Fruit fly (Drosophila melanogaster) whole organism, embryonic: ENCODE results near the gene PLCXD.

Experiments
- Aef1 ChIP-seq: fragments of 200-800 bp; sonication (Bioruptor generic); IDR thresholded peaks from 3 replicates; pipeline ENCODE4 v1.3.6; 2022; ENCODE audit warnings: missing biosample characterization, missing genetic modification characterization
- Asciz ChIP-seq: fragments of 200-800 bp; sonication (Bioruptor generic); optimal IDR thresholded peaks from 2 replicates; lab custom pipeline; 2017; ENCODE audit warnings: missing biosample characterization, mild to moderate bottlenecking, missing genetic modification characterization, missing genetic modification reagents
- BEAF-32 ChIP-seq: fragments of 200-800 bp; sonication (Bioruptor generic); optimal IDR thresholded peaks from 3 replicates; lab custom pipeline; 2017; ENCODE audit warnings: missing biosample characterization, missing genetic modification characterization, mild to moderate bottlenecking, moderate library complexity, missing genetic modification reagents
- CG10543 ChIP-seq: fragments of 200-800 bp; sonication (Bioruptor generic); optimal IDR thresholded peaks from 3 replicates; lab custom pipeline; 2017; ENCODE audit warnings: missing biosample characterization, mild to moderate bottlenecking, missing genetic modification characterization, moderate library complexity
- CG11398 ChIP-seq: fragments of 200-800 bp; sonication (Bioruptor generic); optimal IDR thresholded peaks from 2 replicates; lab custom pipeline; 2016; ENCODE audit warnings: missing biosample characterization, missing genetic modification characterization
- CG12391 ChIP-seq: fragments of 200-800 bp; sonication (Bioruptor generic); optimal IDR thresholded peaks from 3 replicates; lab custom pipeline; 2018; ENCODE audit warnings: missing biosample characterization, mild to moderate bottlenecking, missing genetic modification characterization, moderate library complexity
- CG12659 ChIP-seq: fragments of 200-800 bp; sonication (Bioruptor generic); optimal IDR thresholded peaks from 3 replicates; lab custom pipeline; 2017; ENCODE audit warnings: mild to moderate bottlenecking, missing biosample characterization, missing genetic modification reagents, missing genetic modification characterization
- CG15601 ChIP-seq: fragments of 200-800 bp; sonication (Bioruptor generic); optimal IDR thresholded peaks from 3 replicates; lab custom pipeline; 2019; ENCODE audit warnings: missing biosample characterization, mild to moderate bottlenecking, missing genetic modification characterization, moderate library complexity
- CG16779 ChIP-seq: fragments of 200-800 bp; sonication (Bioruptor generic); IDR thresholded peaks from 2 replicates; pipeline ENCODE4 v1.3.6; 2022; ENCODE audit warnings: missing biosample characterization, missing genetic modification characterization
- CG17802 ChIP-seq: fragments of 200-800 bp; sonication (Bioruptor generic); optimal IDR thresholded peaks from 2 replicates; lab custom pipeline; 2018; ENCODE audit warnings: missing biosample characterization, mild to moderate bottlenecking, missing genetic modification characterization, moderate library complexity
- CG18262 ChIP-seq: fragments of 200-800 bp; optimal IDR thresholded peaks from 3 replicates; lab custom pipeline; 2019; ENCODE audit warnings: missing biosample characterization, mild to moderate bottlenecking, missing genetic modification characterization, moderate library complexity
- CG18764 ChIP-seq: fragments of 200-800 bp; sonication (Bioruptor generic); optimal IDR thresholded peaks from 3 replicates; lab custom pipeline; 2016; ENCODE audit warnings: missing biosample characterization, missing genetic modification characterization
- CG2120 ChIP-seq: fragments of 200-800 bp; sonication (Bioruptor generic); optimal IDR thresholded peaks from 3 replicates; lab custom pipeline; 2016; ENCODE audit warnings: missing biosample characterization, missing genetic modification characterization
- CG2199 ChIP-seq: fragments of 200-800 bp; sonication (Bioruptor generic); IDR thresholded peaks from 3 replicates; pipeline ENCODE4 v1.3.6; 2022; ENCODE audit warnings: missing biosample characterization, missing genetic modification characterization
- CG2202 ChIP-seq: fragments of 200-800 bp; sonication (Bioruptor generic); optimal IDR thresholded peaks from 2 replicates; lab custom pipeline; 2018; ENCODE audit warnings: missing biosample characterization, mild to moderate bottlenecking, missing genetic modification characterization
- CG2712 ChIP-seq: fragments of 200-800 bp; optimal IDR thresholded peaks from 3 replicates; lab custom pipeline; 2019; ENCODE audit warnings: missing biosample characterization, mild to moderate bottlenecking, missing genetic modification characterization, moderate library complexity
- CG3281 ChIP-seq: fragments of 200-800 bp; sonication (Bioruptor generic); optimal IDR thresholded peaks from 3 replicates; lab custom pipeline; 2017; ENCODE audit warnings: missing biosample characterization, mild to moderate bottlenecking, missing genetic modification characterization
- CG4707 ChIP-seq: fragments of 200-800 bp; sonication (Bioruptor generic); optimal IDR thresholded peaks from 2 replicates; lab custom pipeline; 2018; ENCODE audit warnings: missing biosample characterization, mild to moderate bottlenecking, missing genetic modification characterization, moderate library complexity
- CG6791 ChIP-seq: fragments of 200-800 bp; sonication (Bioruptor generic); IDR thresholded peaks from 3 replicates; pipeline ENCODE4 v1.3.6; 2022; ENCODE audit warnings: missing biosample characterization, missing genetic modification characterization; ENCODE audit not compliant: partially characterized antibody
- CG7271 ChIP-seq: fragments of 200-800 bp; sonication (Bioruptor generic); optimal IDR thresholded peaks from 2 replicates; lab custom pipeline; 2018; ENCODE audit warnings: missing biosample characterization, mild to moderate bottlenecking, missing genetic modification characterization, moderate library complexity
- CG9215 ChIP-seq: fragments of 200-800 bp; sonication (Bioruptor generic); IDR thresholded peaks from 2 replicates; pipeline ENCODE4 v1.3.6; 2022; ENCODE audit warnings: missing biosample characterization, missing genetic modification characterization
- CG9817 ChIP-seq: fragments of 200-800 bp; sonication (Bioruptor generic); optimal IDR thresholded peaks from 2 replicates; lab custom pipeline; 2018; ENCODE audit warnings: missing biosample characterization, mild to moderate bottlenecking, missing genetic modification characterization, moderate library complexity
- CG9876 ChIP-seq: fragments of 200-800 bp; sonication (Bioruptor generic); optimal IDR thresholded peaks from 2 replicates; lab custom pipeline; 2016; ENCODE audit warnings: missing biosample characterization, missing genetic modification characterization
- CkIIα-i1 ChIP-seq: fragments of 200-800 bp; sonication (Bioruptor generic); IDR thresholded peaks from 2 replicates; pipeline ENCODE4 v1.3.6; 2022; ENCODE audit warnings: missing biosample characterization, missing genetic modification characterization
- D19A ChIP-seq: fragments of 200-800 bp; optimal IDR thresholded peaks from 3 replicates; lab custom pipeline; 2019; ENCODE audit warnings: missing biosample characterization, mild to moderate bottlenecking, missing genetic modification characterization, moderate library complexity
- Doc2 ChIP-seq: fragments of 200-800 bp; sonication (Bioruptor generic); IDR thresholded peaks from 2 replicates; pipeline ENCODE4 v1.3.6; 2022; ENCODE audit warnings: missing biosample characterization, missing genetic modification characterization
- Doc3 ChIP-seq: fragments of 200-800 bp; sonication (Bioruptor generic); IDR thresholded peaks from 3 replicates; pipeline ENCODE4 v1.3.6; 2022; ENCODE audit warnings: missing biosample characterization, missing genetic modification characterization; ENCODE audit not compliant: partially characterized antibody
- Drgx ChIP-seq: fragments of 200-800 bp; sonication (Bioruptor generic); IDR thresholded peaks from 2 replicates; pipeline ENCODE4 v1.3.6; 2022; ENCODE audit warnings: missing biosample characterization, missing genetic modification characterization
- Hmr ChIP-seq: fragments of 200-800 bp; sonication (Bioruptor generic); optimal IDR thresholded peaks from 3 replicates; lab custom pipeline; 2017; ENCODE audit warnings: mild to moderate bottlenecking, missing biosample characterization, missing genetic modification reagents, missing genetic modification characterization
- Hr78 ChIP-seq, 2 experiments: fragments of 200-800 bp in 1 of 2; fragments of >200 bp in 1 of 2; sonication (Bioruptor generic) in 1 of 2; optimal IDR thresholded peaks; 2 replicates each; lab custom pipeline; 2017 to 2019; ENCODE audit warnings: missing biosample characterization in 2 of 2, missing genetic modification characterization in 2 of 2, mild to moderate bottlenecking in 1 of 2, moderate library complexity in 1 of 2
- MTF-1 ChIP-seq: fragments of 200-800 bp; sonication (Bioruptor generic); optimal IDR thresholded peaks from 2 replicates; lab custom pipeline; 2018; ENCODE audit warnings: missing biosample characterization, mild to moderate bottlenecking, missing genetic modification characterization, borderline replicate concordance
- Mes4 ChIP-seq: fragments of 200-800 bp; sonication (Bioruptor generic); optimal IDR thresholded peaks from 2 replicates; lab custom pipeline; 2016; ENCODE audit warnings: missing biosample characterization, missing genetic modification characterization
- Oli ChIP-seq: fragments of 200-800 bp; sonication (Bioruptor generic); optimal IDR thresholded peaks from 2 replicates; lab custom pipeline; 2018; ENCODE audit warnings: missing biosample characterization, mild to moderate bottlenecking, missing genetic modification characterization, moderate library complexity
- Opbp ChIP-seq: fragments of 200-800 bp; sonication (Bioruptor generic); IDR thresholded peaks from 3 replicates; pipeline ENCODE4 v1.3.6; 2022; ENCODE audit warnings: missing biosample characterization, missing genetic modification characterization; ENCODE audit not compliant: partially characterized antibody
- Usf ChIP-seq: fragments of 200-800 bp; sonication (Bioruptor generic); optimal IDR thresholded peaks from 2 replicates; lab custom pipeline; 2017; ENCODE audit warnings: missing genotype, missing biosample characterization, missing genetic modification characterization
- btn ChIP-seq: fragments of 200-800 bp; sonication (Bioruptor generic); optimal IDR thresholded peaks from 2 replicates; lab custom pipeline; 2016; ENCODE audit warnings: missing biosample characterization, missing genetic modification characterization
- ci ChIP-seq: fragments of 200-800 bp; sonication (Bioruptor generic); IDR thresholded peaks from 3 replicates; pipeline ENCODE4 v1.3.6; 2022; ENCODE audit warnings: missing biosample characterization, missing genetic modification characterization
- disco-r ChIP-seq: fragments of 200-800 bp; sonication (Bioruptor generic); optimal IDR thresholded peaks from 2 replicates; lab custom pipeline; 2016; ENCODE audit warnings: missing biosample characterization, missing genetic modification characterization
- h ChIP-seq: fragments of >200 bp; optimal IDR thresholded peaks from 2 replicates; lab custom pipeline; 2017
- hbn ChIP-seq: fragments of 200-800 bp; sonication (Bioruptor generic); IDR thresholded peaks from 2 replicates; pipeline ENCODE4 v1.3.6; 2022; ENCODE audit warnings: missing biosample characterization, missing genetic modification characterization; ENCODE audit not compliant: partially characterized antibody
- p53 ChIP-seq: fragments of 200-800 bp; sonication (Bioruptor generic); optimal IDR thresholded peaks from 2 replicates; lab custom pipeline; 2016; ENCODE audit warnings: missing biosample characterization, missing genetic modification characterization
- phol ChIP-seq: fragments of 200-800 bp; sonication (Bioruptor generic); optimal IDR thresholded peaks from 3 replicates; lab custom pipeline; 2018; ENCODE audit warnings: missing biosample characterization, mild to moderate bottlenecking, missing genetic modification characterization, moderate library complexity
- prd ChIP-seq, 3 experiments: fragments of >200 bp in 2 of 3; fragments of 200-800 bp in 1 of 3; sonication (Bioruptor generic) in 1 of 3; optimal IDR thresholded peaks in 2 of 3; IDR thresholded peaks in 1 of 3; 2 replicates in 2 of 3; 3 replicates in 1 of 3; pipeline versions ENCODE4 v1.3.6 to Lab custom; 2017 to 2022; ENCODE audit warnings: missing biosample characterization in 1 of 3, missing genetic modification characterization in 1 of 3
- sc ChIP-seq, 3 experiments: fragments of >200 bp in 2 of 3; fragments of 200-800 bp in 1 of 3; sonication (Bioruptor generic) in 1 of 3; optimal IDR thresholded peaks; 2 replicates in 2 of 3; 3 replicates in 1 of 3; lab custom pipeline; 2017; ENCODE audit warnings: mild to moderate bottlenecking in 1 of 3, missing biosample characterization in 1 of 3, missing genetic modification characterization in 1 of 3, missing genetic modification reagents in 1 of 3
- slou ChIP-seq: fragments of 200-800 bp; sonication (Bioruptor generic); optimal IDR thresholded peaks from 3 replicates; lab custom pipeline; 2016; ENCODE audit warnings: missing biosample characterization, missing genetic modification characterization
- sob ChIP-seq: fragments of 200-800 bp; sonication (Bioruptor generic); IDR thresholded peaks from 2 replicates; pipeline ENCODE4 v1.3.6; 2022; ENCODE audit warnings: missing biosample characterization, missing genetic modification characterization
- twi ChIP-seq: fragments of 200-800 bp; optimal IDR thresholded peaks from 2 replicates; lab custom pipeline; 2019; ENCODE audit warnings: missing biosample characterization, mild to moderate bottlenecking, missing genetic modification characterization, moderate library complexity

PLCXD gene

DNA sequence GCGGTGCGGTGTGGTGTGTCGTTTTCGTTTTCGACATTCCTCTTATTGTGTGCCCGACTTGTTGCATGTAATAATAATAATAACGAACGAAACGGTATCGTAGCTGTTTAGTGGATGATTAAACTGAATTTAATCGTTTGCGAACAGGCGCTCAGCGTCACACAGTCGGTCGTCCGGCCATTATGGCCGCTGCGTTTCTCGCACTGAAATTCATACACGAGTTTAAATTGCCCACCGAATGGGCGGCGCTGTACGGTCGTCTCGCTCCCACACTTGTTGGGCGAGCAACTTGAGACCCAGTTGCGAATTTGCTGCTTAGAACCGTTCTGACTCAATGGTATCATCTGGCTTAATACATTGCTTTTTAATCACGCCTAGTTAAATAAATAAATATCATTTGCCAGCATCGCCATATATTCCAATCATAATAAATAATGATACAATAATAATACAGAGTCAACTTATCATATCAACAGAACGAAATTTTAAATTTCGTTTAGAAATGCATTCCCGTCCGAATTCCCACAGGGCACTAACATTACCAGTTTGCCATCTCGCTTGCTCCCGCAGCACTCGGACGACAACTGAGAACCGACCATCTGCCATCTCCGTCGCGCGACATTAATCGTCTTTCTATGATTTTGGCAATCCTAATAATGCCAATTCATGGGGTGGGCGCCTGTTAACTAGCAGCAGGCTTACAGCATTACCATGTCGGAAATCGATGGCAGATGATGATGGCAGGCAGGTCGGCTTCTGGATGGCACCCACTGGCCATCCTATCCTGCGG, 38.1 kb upstream of the PLCXD start (continued):
- TF ChIP-seq CG11398, result peak; percentile 56
- TF ChIP-seq btn (GFP tag; lab: Kevin White, UChicago), result no peak
- TF ChIP-seq CG2712, result peak; percentile 93
- no peak for TF ChIP-seq prd (optimal IDR thresholded peaks at IDR 0.05; lab: Kevin White, UChicago)
- TF ChIP-seq prd (GFP tag; IDR thresholded peaks at IDR 0.05; lab: Robert Waterston, UW), result no peak
- no peak for TF ChIP-seq sob (GFP tag; lab: Robert Waterston, UW)
- TF ChIP-seq Hmr (GFP tag; lab: Kevin White, UChicago), result peak; percentile 95
- TF ChIP-seq Asciz (GFP tag; lab: Kevin White, UChicago), result peak; percentile 84
- peak; percentile 96 for TF ChIP-seq CG3281 (GFP tag; lab: Kevin White, UChicago)
- no peak for TF ChIP-seq CG9215 (GFP tag; lab: Robert Waterston, UW)
- TF ChIP-seq CG15601 (tag; lab: Kevin White, UChicago), result no peak
- peak; percentile 80 for TF ChIP-seq CG18764 (GFP tag; lab: Kevin White, UChicago)
- TF ChIP-seq Drgx (GFP tag; lab: Robert Waterston, UW), result no peak
- TF ChIP-seq twi (tag; lab: Kevin White, UChicago), result peak; percentile 84
- TF ChIP-seq Doc2 (GFP tag; lab: Robert Waterston, UW), result no peak
- peak; percentile 52 for TF ChIP-seq MTF-1 (GFP tag; lab: Kevin White, UChicago)
- no peak for TF ChIP-seq CkIIα-i1
- no peak for TF ChIP-seq CG4707 (GFP tag; lab: Kevin White, UChicago)
- peak; percentile 20 for TF ChIP-seq BEAF-32 (GFP tag; lab: Kevin White, UChicago)
- TF ChIP-seq CG17802 (tag; lab: Kevin White, UChicago), result peak; percentile 58
- peak; percentile 95 for TF ChIP-seq CG12659
- peak; percentile 85 for TF ChIP-seq slou (GFP tag; lab: Kevin White, UChicago)
- TF ChIP-seq CG2202 (tag; lab: Kevin White, UChicago), result peak; percentile 67
- TF ChIP-seq Opbp, result no peak
- TF ChIP-seq CG2120 (GFP tag; lab: Kevin White, UChicago), result peak; percentile 93
- TF ChIP-seq CG12391 (tag; lab: Kevin White, UChicago), result peak; percentile 92
- TF ChIP-seq Doc3 (GFP tag; lab: Robert Waterston, UW), result no peak
- no peak for TF ChIP-seq ci (GFP tag; lab: Robert Waterston, UW)
- TF ChIP-seq disco-r (GFP tag; lab: Kevin White, UChicago), result peak; percentile 62
- TF ChIP-seq phol, result peak; percentile 91
- TF ChIP-seq CG7271 (tag; lab: Kevin White, UChicago), result peak; percentile 28
- no peak for TF ChIP-seq sc (optimal IDR thresholded peaks at IDR 0.05; lab: Kevin White, UChicago)
- peak; percentile 75 for TF ChIP-seq sc (GFP tag; optimal IDR thresholded peaks at IDR 0.05; lab: Kevin White, UChicago)
- no peak for TF ChIP-seq Hr78 (GFP tag; optimal IDR thresholded peaks at IDR 0.05; lab: Kevin White, UChicago)
- TF ChIP-seq Oli (tag; lab: Kevin White, UChicago), result peak; percentile 95
- no peak for TF ChIP-seq h (lab: Kevin White, UChicago)
- peak; percentile 34 for TF ChIP-seq Mes4 (GFP tag; lab: Kevin White, UChicago)
- TF ChIP-seq D19A, result peak; percentile 83
- no peak for TF ChIP-seq hbn (GFP tag; lab: Robert Waterston, UW)
- peak; percentile 94 for TF ChIP-seq CG9817 (tag; lab: Kevin White, UChicago)
- TF ChIP-seq p53 (GFP tag; lab: Kevin White, UChicago), result no peak
- no peak for TF ChIP-seq CG16779 (GFP tag; lab: Robert Waterston, UW)
- TF ChIP-seq CG6791 (GFP tag; lab: Robert Waterston, UW), result no peak
- TF ChIP-seq Aef1 (GFP tag; lab: Robert Waterston, UW), result no peak
- peak; percentile 87 for TF ChIP-seq Usf (GFP tag; lab: Kevin White, UChicago)
- TF ChIP-seq CG18262 (tag; lab: Kevin White, UChicago), result peak; percentile 100
- peak; percentile 93 for TF ChIP-seq CG10543 (GFP tag; lab: Kevin White, UChicago)
- TF ChIP-seq CG9876 (GFP tag; lab: Kevin White, UChicago), result no peak
- no peak for TF ChIP-seq CG2199 (GFP tag; lab: Robert Waterston, UW)
